Worm (Caenorhabditis elegans) whole organism, midembryonic: ENCODE measurements around the gene srg-24.
"Not testable (repeated sequence)": the region's sequence is repeated elsewhere in the genome, so short reads cannot be mapped to it uniquely, and the experiment has no call there.

Experiments used
- cog-1 ChIP-seq: sonication (generic microtip); optimal IDR thresholded peaks from 2 replicates; lab custom pipeline; 2016; ENCODE audit warnings: missing genetic modification characterization, missing compliant biosample characterization
- flt-1 ChIP-seq: fragments of 200-800 bp; sonication (Bioruptor generic); IDR thresholded peaks from 2 replicates; pipeline ENCODE4 v1.3.6; 2022; ENCODE audit warnings: missing genetic modification characterization, missing compliant biosample characterization
- tab-1 ChIP-seq: fragments of 200-800 bp; sonication (Bioruptor generic); IDR thresholded peaks from 2 replicates; pipeline ENCODE4 v1.3.6; 2022; ENCODE audit warnings: missing genetic modification characterization, missing compliant biosample characterization

ce11 chrII:3144552-3144951 is 44.1 kb upstream of the srg-24 start, which contains the start of gene sri-43:
- TF ChIP-seq flt-1 (GFP tag; lab: Robert Waterston, UW); cog-1; tab-1: not testable (repeated sequence)
